Fruit fly (Drosophila melanogaster) whole organism, prepupa: ENCODE results near the gene Smr.

Source experiments
- Blimp-1 ChIP-seq: fragments of 200-800 bp; sonication (Bioruptor generic); optimal IDR thresholded peaks from 3 replicates; lab custom pipeline; 2017; ENCODE audit warnings: missing biosample characterization, missing genetic modification characterization, mild to moderate bottlenecking, moderate library complexity, missing genetic modification reagents
- CG10631 ChIP-seq: fragments of 200-800 bp; sonication (Bioruptor generic); optimal IDR thresholded peaks from 2 replicates; lab custom pipeline; 2016; ENCODE audit warnings: missing biosample characterization, missing genetic modification characterization
- CG10669 ChIP-seq: fragments of 200-800 bp; sonication (Bioruptor generic); optimal IDR thresholded peaks from 3 replicates; lab custom pipeline; 2018; ENCODE audit warnings: missing biosample characterization, mild to moderate bottlenecking, missing genetic modification characterization, moderate library complexity
- CG11762 ChIP-seq: fragments of 200-800 bp; sonication (Bioruptor generic); optimal IDR thresholded peaks from 3 replicates; lab custom pipeline; 2016; ENCODE audit warnings: missing biosample characterization, missing genetic modification characterization; ENCODE audit not compliant: insufficient read depth
- CG11902 ChIP-seq: fragments of 200-800 bp; sonication (Bioruptor generic); optimal IDR thresholded peaks from 3 replicates; lab custom pipeline; 2016; ENCODE audit warnings: missing biosample characterization, missing genetic modification characterization
- CG15336 ChIP-seq: fragments of 200-800 bp; sonication (Bioruptor generic); IDR thresholded peaks from 2 replicates; pipeline ENCODE4 v1.3.6; 2022; ENCODE audit warnings: missing biosample characterization, missing genetic modification characterization
- CG31627 ChIP-seq: fragments of 200-800 bp; sonication (Bioruptor generic); optimal IDR thresholded peaks from 3 replicates; lab custom pipeline; 2016; ENCODE audit warnings: missing biosample characterization, missing genetic modification characterization
- CG32006 ChIP-seq: fragments of 200-800 bp; sonication (Bioruptor generic); optimal IDR thresholded peaks from 3 replicates; lab custom pipeline; 2017; ENCODE audit warnings: missing biosample characterization, mild to moderate bottlenecking, missing genetic modification characterization
- CG34406 ChIP-seq: fragments of 200-800 bp; sonication (Bioruptor generic); optimal IDR thresholded peaks from 3 replicates; lab custom pipeline; 2016; ENCODE audit warnings: missing biosample characterization, missing genetic modification characterization
- CG3919 ChIP-seq: fragments of 200-800 bp; sonication (Bioruptor generic); optimal IDR thresholded peaks from 3 replicates; lab custom pipeline; 2016; ENCODE audit warnings: missing biosample characterization, missing genetic modification characterization
- CG6163 ChIP-seq: fragments of 200-800 bp; sonication (Bioruptor generic); IDR thresholded peaks from 3 replicates; pipeline ENCODE4 v1.3.6; 2022; ENCODE audit warnings: missing biosample characterization, missing genetic modification characterization
- CG6808 ChIP-seq: fragments of 200-800 bp; sonication (Bioruptor generic); optimal IDR thresholded peaks from 3 replicates; lab custom pipeline; 2017; ENCODE audit warnings: missing biosample characterization, missing genetic modification characterization, mild to moderate bottlenecking, moderate library complexity, missing genetic modification reagents
- CG6854 ChIP-seq: fragments of 200-800 bp; sonication (Bioruptor generic); optimal IDR thresholded peaks from 2 replicates; lab custom pipeline; 2017; ENCODE audit warnings: missing biosample characterization, mild to moderate bottlenecking, missing genetic modification characterization
- CG7368 ChIP-seq: fragments of 200-800 bp; sonication (Bioruptor generic); optimal IDR thresholded peaks from 3 replicates; lab custom pipeline; 2016; ENCODE audit warnings: missing biosample characterization, missing genetic modification characterization
- CG8119 ChIP-seq: fragments of 200-800 bp; sonication (Bioruptor generic); IDR thresholded peaks from 3 replicates; pipeline ENCODE4 v1.3.6; 2022; ENCODE audit warnings: missing biosample characterization, missing genetic modification characterization
- CG8319 ChIP-seq: fragments of 200-800 bp; sonication (Bioruptor generic); optimal IDR thresholded peaks from 3 replicates; lab custom pipeline; 2016; ENCODE audit warnings: missing biosample characterization, missing genetic modification characterization
- CG8632 ChIP-seq: fragments of 200-800 bp; sonication (Bioruptor generic); optimal IDR thresholded peaks from 3 replicates; lab custom pipeline; 2016; ENCODE audit warnings: missing biosample characterization, missing genetic modification characterization
- Eip75B ChIP-seq: fragments of 200-800 bp; sonication (Bioruptor generic); optimal IDR thresholded peaks from 3 replicates; lab custom pipeline; 2016; ENCODE audit warnings: missing biosample characterization, missing genetic modification characterization
- Eip78C ChIP-seq: fragments of 200-800 bp; sonication (Bioruptor generic); peaks from one replicate; lab custom pipeline; 2016; ENCODE audit warnings: missing biosample characterization, missing genetic modification characterization
- Eip93F ChIP-seq: fragments of 200-800 bp; sonication (Bioruptor generic); optimal IDR thresholded peaks from 2 replicates; lab custom pipeline; 2016; ENCODE audit warnings: missing biosample characterization, mild to moderate bottlenecking, missing genetic modification characterization
- Ets21C ChIP-seq: fragments of 200-800 bp; sonication (Bioruptor generic); optimal IDR thresholded peaks from 3 replicates; lab custom pipeline; 2016; ENCODE audit warnings: missing biosample characterization, missing genetic modification characterization
- Ets96B ChIP-seq: fragments of 200-800 bp; optimal IDR thresholded peaks from 2 replicates; lab custom pipeline; 2019; ENCODE audit warnings: missing biosample characterization, mild to moderate bottlenecking, missing genetic modification characterization, moderate library complexity
- Gug ChIP-seq: fragments of 200-800 bp; sonication (Bioruptor generic); IDR thresholded peaks from 2 replicates; pipeline ENCODE4 v1.3.6; 2022; ENCODE audit warnings: missing biosample characterization, missing genetic modification characterization
- Hr38 ChIP-seq: sonication (Bioruptor generic); optimal IDR thresholded peaks from 2 replicates; lab custom pipeline; 2016; ENCODE audit warnings: missing biosample characterization, missing genetic modification characterization
- Hr39 ChIP-seq: fragments of 200-800 bp; sonication (Bioruptor generic); optimal IDR thresholded peaks from 2 replicates; lab custom pipeline; 2016; ENCODE audit warnings: missing biosample characterization, missing genetic modification characterization
- Lpt ChIP-seq: fragments of 200-800 bp; sonication (Bioruptor generic); optimal IDR thresholded peaks from 3 replicates; lab custom pipeline; 2016; ENCODE audit warnings: missing biosample characterization, missing genetic modification characterization
- Met ChIP-seq: fragments of 200-800 bp; sonication (Bioruptor generic); optimal IDR thresholded peaks from 3 replicates; lab custom pipeline; 2016; ENCODE audit warnings: missing biosample characterization, missing genetic modification characterization
- OdsH ChIP-seq: fragments of 200-800 bp; sonication (Bioruptor generic); optimal IDR thresholded peaks from 3 replicates; lab custom pipeline; 2016; ENCODE audit warnings: missing biosample characterization, missing genetic modification characterization
- Smox ChIP-seq: fragments of 200-800 bp; sonication (Bioruptor generic); optimal IDR thresholded peaks from 3 replicates; lab custom pipeline; 2016; ENCODE audit warnings: missing biosample characterization, missing genetic modification characterization
- Sox102F ChIP-seq: fragments of 200-800 bp; sonication (Bioruptor generic); optimal IDR thresholded peaks from 2 replicates; lab custom pipeline; 2016; ENCODE audit warnings: missing biosample characterization, mild to moderate bottlenecking, missing genetic modification characterization
- Sox14 ChIP-seq: fragments of 200-800 bp; sonication (Bioruptor generic); optimal IDR thresholded peaks from 3 replicates; lab custom pipeline; 2016; ENCODE audit warnings: missing biosample characterization, missing genetic modification characterization
- achi ChIP-seq: fragments of 200-800 bp; sonication (Bioruptor generic); optimal IDR thresholded peaks from 3 replicates; lab custom pipeline; 2016; ENCODE audit warnings: missing biosample characterization, missing genetic modification characterization
- acj6 ChIP-seq: fragments of 200-800 bp; sonication (Bioruptor generic); optimal IDR thresholded peaks from 3 replicates; lab custom pipeline; 2016; ENCODE audit warnings: missing biosample characterization, missing genetic modification characterization
- cyc ChIP-seq: fragments of 200-800 bp; sonication (Bioruptor generic); optimal IDR thresholded peaks from 3 replicates; lab custom pipeline; 2016; ENCODE audit warnings: missing biosample characterization, missing genetic modification characterization
- dac ChIP-seq: fragments of 200-800 bp; sonication (Bioruptor generic); optimal IDR thresholded peaks from 2 replicates; lab custom pipeline; 2017; ENCODE audit warnings: missing biosample characterization, mild to moderate bottlenecking, missing genetic modification characterization
- dsx ChIP-seq: fragments of 200-800 bp; optimal IDR thresholded peaks from 3 replicates; lab custom pipeline; 2019; ENCODE audit warnings: missing biosample characterization, mild to moderate bottlenecking, missing genetic modification characterization, moderate library complexity; ENCODE audit not compliant: poor library complexity, severe bottlenecking
- esn ChIP-seq: fragments of 200-800 bp; sonication (Bioruptor generic); optimal IDR thresholded peaks from 2 replicates; lab custom pipeline; 2016; ENCODE audit warnings: missing biosample characterization, mild to moderate bottlenecking, missing genetic modification characterization, moderate library complexity
- fd85E ChIP-seq: fragments of 200-800 bp; sonication (Bioruptor generic); optimal IDR thresholded peaks from 3 replicates; lab custom pipeline; 2016; ENCODE audit warnings: missing biosample characterization, missing genetic modification characterization
- fkh ChIP-seq: fragments of 200-800 bp; sonication (Bioruptor generic); optimal IDR thresholded peaks from 3 replicates; lab custom pipeline; 2017; ENCODE audit warnings: missing biosample characterization, mild to moderate bottlenecking, missing genetic modification characterization, moderate library complexity
- lz ChIP-seq: fragments of 200-800 bp; sonication (Bioruptor generic); optimal IDR thresholded peaks from 3 replicates; lab custom pipeline; 2016; ENCODE audit warnings: missing biosample characterization, missing genetic modification characterization
- net ChIP-seq: fragments of 200-800 bp; sonication (Bioruptor generic); optimal IDR thresholded peaks from 3 replicates; lab custom pipeline; 2016; ENCODE audit warnings: missing biosample characterization, missing genetic modification characterization
- pdm3 ChIP-seq: fragments of 200-800 bp; sonication (Bioruptor generic); optimal IDR thresholded peaks from 3 replicates; lab custom pipeline; 2016; ENCODE audit warnings: missing biosample characterization, missing genetic modification characterization
- salr ChIP-seq, 2 experiments: fragments of 200-800 bp; sonication (Bioruptor generic); optimal IDR thresholded peaks; 3 replicates each; lab custom pipeline; 2016 to 2018; ENCODE audit warnings: missing biosample characterization in 2 of 2, missing genetic modification characterization in 2 of 2, mild to moderate bottlenecking in 1 of 2
- svp ChIP-seq: fragments of 200-800 bp; sonication (Bioruptor generic); peaks from one replicate; lab custom pipeline; 2016; ENCODE audit warnings: missing biosample characterization, missing genetic modification characterization
- topi ChIP-seq: fragments of 200-800 bp; sonication (Bioruptor generic); optimal IDR thresholded peaks from 3 replicates; lab custom pipeline; 2016; ENCODE audit warnings: missing biosample characterization, missing genetic modification characterization

Smr gene

dm6 chrX:12735478-12736428, 6.7 kb downstream of the Smr start (continued):
- peak; percentile 97 for TF ChIP-seq esn
- TF ChIP-seq Ets96B (tag; lab: Kevin White, UChicago): peak; percentile 86
- peak; percentile 98 for TF ChIP-seq topi
- TF ChIP-seq CG8119 (GFP tag; lab: Robert Waterston, UW): peak; percentile 74; the same call in 2 of the 3 replicates
- peak; percentile 91 for TF ChIP-seq Sox14
- TF ChIP-seq CG6163 (GFP tag; lab: Robert Waterston, UW): peak; percentile 86
- peak; percentile 76 for TF ChIP-seq dsx
- peak; percentile 90 for TF ChIP-seq CG6854 (GFP tag; lab: Kevin White, UChicago)
- peak; percentile 93 for TF ChIP-seq Sox102F
- peak; percentile 94 for TF ChIP-seq Ets21C
- peak; percentile 98 for TF ChIP-seq CG32006 (GFP tag; lab: Kevin White, UChicago)
- TF ChIP-seq Hr39 (GFP tag; lab: Kevin White, UChicago): peak; percentile 96
- peak; percentile 90 for TF ChIP-seq CG3919 (GFP tag; lab: Kevin White, UChicago)
- TF ChIP-seq CG15336 (GFP tag; lab: Robert Waterston, UW): peak; percentile 62
- peak; percentile 95 for TF ChIP-seq CG11762 (GFP tag; lab: Kevin White, UChicago)
- peak; percentile 93 for TF ChIP-seq achi
- TF ChIP-seq lz (GFP tag; lab: Kevin White, UChicago): peak; percentile 97
- TF ChIP-seq OdsH (GFP tag; lab: Kevin White, UChicago): peak; percentile 96
- peak; percentile 97 for TF ChIP-seq CG6808 (GFP tag; lab: Kevin White, UChicago)
- TF ChIP-seq cyc (GFP tag; lab: Kevin White, UChicago): peak; percentile 96

- peak; percentile 84 for TF ChIP-seq acj6
- no peak for TF ChIP-seq fd85E (GFP tag; lab: Kevin White, UChicago)
- peak; percentile 38 for TF ChIP-seq lz (GFP tag; lab: Kevin White, UChicago)
- no peak for TF ChIP-seq dac (GFP tag; lab: Kevin White, UChicago)
- peak; percentile 45 for TF ChIP-seq Gug (GFP tag; lab: Robert Waterston, UW)
- TF ChIP-seq Sox102F: peak; percentile 34
- peak; percentile 80 for TF ChIP-seq esn
- TF ChIP-seq CG8319 (GFP tag; lab: Kevin White, UChicago): peak; percentile 46
- peak; percentile 90 for TF ChIP-seq CG10631
- peak; percentile 62 for TF ChIP-seq Smox (GFP tag; lab: Kevin White, UChicago)
- peak; percentile 89 for TF ChIP-seq Eip78C
- TF ChIP-seq Met: peak; percentile 51
- TF ChIP-seq Eip93F (GFP tag; lab: Kevin White, UChicago): no peak
- no peak for TF ChIP-seq Blimp-1 (GFP tag; lab: Kevin White, UChicago)
- peak; percentile 88 for TF ChIP-seq OdsH (GFP tag; lab: Kevin White, UChicago)
- peak; percentile 90 for TF ChIP-seq Lpt (GFP tag; lab: Kevin White, UChicago)
- peak; percentile 97 for TF ChIP-seq CG6163 (GFP tag; lab: Robert Waterston, UW)
- peak; percentile 80 for TF ChIP-seq CG10669 (GFP tag; lab: Kevin White, UChicago)
- peak; percentile 37 for TF ChIP-seq CG31627 (GFP tag; lab: Kevin White, UChicago)
- TF ChIP-seq fkh (GFP tag; lab: Kevin White, UChicago): peak; percentile 6
- TF ChIP-seq achi: peak; percentile 87
- TF ChIP-seq CG34406 (GFP tag; lab: Kevin White, UChicago): peak; percentile 91
- TF ChIP-seq CG6854 (GFP tag; lab: Kevin White, UChicago): peak; percentile 54
- peak; percentile 69 for TF ChIP-seq CG11902 (GFP tag; lab: Kevin White, UChicago)
- TF ChIP-seq net (GFP tag; lab: Kevin White, UChicago): peak; percentile 85
- TF ChIP-seq Hr39 (GFP tag; lab: Kevin White, UChicago): peak; percentile 17
- TF ChIP-seq Hr38: no peak
- peak; percentile 78 for TF ChIP-seq CG3919 (GFP tag; lab: Kevin White, UChicago)
- TF ChIP-seq salr (GFP tag; optimal IDR thresholded peaks at IDR 0.05; lab: Kevin White, UChicago): peak; percentile 24 to 93
- TF ChIP-seq Eip75B: no peak
- TF ChIP-seq CG8632 (GFP tag; lab: Kevin White, UChicago): peak; percentile 92
- TF ChIP-seq CG7368 (GFP tag; lab: Kevin White, UChicago): peak; percentile 35
- peak; percentile 71 for TF ChIP-seq svp (GFP tag; lab: Kevin White, UChicago)
- TF ChIP-seq pdm3 (GFP tag; lab: Kevin White, UChicago): peak; percentile 69
- no peak for TF ChIP-seq Sox14
- peak; percentile 89 for TF ChIP-seq CG6808 (GFP tag; lab: Kevin White, UChicago)
- TF ChIP-seq Ets96B (tag; lab: Kevin White, UChicago): peak; percentile 58
Measured at dm6 chrX:12734710-12735462, 7.5 kb downstream of the Smr start.
